Fruit fly (Drosophila melanogaster) whole organism, embryonic: ENCODE results near the gene rho-5.

Experiments
- CG12391 ChIP-seq: fragments of 200-800 bp; sonication (Bioruptor generic); optimal IDR thresholded peaks from 3 replicates; lab custom pipeline; 2018; ENCODE audit warnings: missing biosample characterization, mild to moderate bottlenecking, missing genetic modification characterization, moderate library complexity
- CG15514 ChIP-seq: fragments of 200-800 bp; sonication (Bioruptor generic); optimal IDR thresholded peaks from 3 replicates; lab custom pipeline; 2017; ENCODE audit warnings: missing biosample characterization, missing genetic modification characterization, mild to moderate bottlenecking, moderate library complexity, missing genetic modification reagents
- CG16813 ChIP-seq: fragments of 200-800 bp; sonication (Bioruptor generic); IDR thresholded peaks from 3 replicates; pipeline ENCODE4 v1.3.6; 2022; ENCODE audit warnings: missing biosample characterization, missing genetic modification characterization; ENCODE audit not compliant: partially characterized antibody
- CG17186 ChIP-seq: fragments of 200-800 bp; sonication (Bioruptor generic); optimal IDR thresholded peaks from 3 replicates; lab custom pipeline; 2017; ENCODE audit warnings: missing biosample characterization, missing genetic modification reagents, missing genetic modification characterization
- CG17912 ChIP-seq: fragments of 200-800 bp; sonication (Bioruptor generic); optimal IDR thresholded peaks from 2 replicates; lab custom pipeline; 2018; ENCODE audit warnings: missing biosample characterization, mild to moderate bottlenecking, missing genetic modification characterization
- CG18262 ChIP-seq: fragments of 200-800 bp; optimal IDR thresholded peaks from 3 replicates; lab custom pipeline; 2019; ENCODE audit warnings: missing biosample characterization, mild to moderate bottlenecking, missing genetic modification characterization, moderate library complexity
- CG30020 ChIP-seq: fragments of 200-800 bp; optimal IDR thresholded peaks from 2 replicates; lab custom pipeline; 2019; ENCODE audit warnings: missing biosample characterization, mild to moderate bottlenecking, missing genetic modification characterization, moderate library complexity
- CG30431 ChIP-seq: fragments of 200-800 bp; sonication (Bioruptor generic); optimal IDR thresholded peaks from 2 replicates; lab custom pipeline; 2017; ENCODE audit warnings: missing biosample characterization, missing genetic modification characterization
- CG31441 ChIP-seq: fragments of 200-800 bp; sonication (Bioruptor generic); IDR thresholded peaks from 2 replicates; pipeline ENCODE4 v1.3.6; 2022; ENCODE audit warnings: missing biosample characterization, missing genetic modification characterization
- CG34422 ChIP-seq: fragments of 200-800 bp; sonication (Bioruptor generic); IDR thresholded peaks from 3 replicates; pipeline ENCODE4 v1.3.6; 2022; ENCODE audit warnings: missing biosample characterization, missing genetic modification characterization
- CG4360 ChIP-seq: fragments of 200-800 bp; sonication (Bioruptor generic); IDR thresholded peaks from 2 replicates; pipeline ENCODE4 v1.3.6; 2022; ENCODE audit warnings: missing biosample characterization, missing genetic modification characterization
- CG6791 ChIP-seq: fragments of 200-800 bp; sonication (Bioruptor generic); IDR thresholded peaks from 3 replicates; pipeline ENCODE4 v1.3.6; 2022; ENCODE audit warnings: missing biosample characterization, missing genetic modification characterization; ENCODE audit not compliant: partially characterized antibody
- CG7372 ChIP-seq: fragments of 200-800 bp; sonication (Bioruptor generic); IDR thresholded peaks from 2 replicates; pipeline ENCODE4 v1.3.6; 2022; ENCODE audit warnings: missing biosample characterization, missing genetic modification characterization
- CG8290 ChIP-seq, 3 experiments: fragments of 200-800 bp; sonication (Bioruptor generic); optimal IDR thresholded peaks; 2 replicates each; lab custom pipeline; 2016 to 2019; ENCODE audit warnings: missing biosample characterization in 3 of 3, missing genetic modification characterization in 3 of 3, mild to moderate bottlenecking in 2 of 3, moderate library complexity in 1 of 3
- CG8359 ChIP-seq: fragments of 200-800 bp; sonication (Bioruptor generic); optimal IDR thresholded peaks from 2 replicates; lab custom pipeline; 2017; ENCODE audit warnings: missing biosample characterization, mild to moderate bottlenecking, missing genetic modification characterization, borderline replicate concordance
- CG9437 ChIP-seq: fragments of 200-800 bp; sonication (Bioruptor generic); optimal IDR thresholded peaks from 2 replicates; lab custom pipeline; 2018; ENCODE audit warnings: missing biosample characterization, mild to moderate bottlenecking, missing genetic modification characterization
- Doc3 ChIP-seq: fragments of 200-800 bp; sonication (Bioruptor generic); IDR thresholded peaks from 3 replicates; pipeline ENCODE4 v1.3.6; 2022; ENCODE audit warnings: missing biosample characterization, missing genetic modification characterization; ENCODE audit not compliant: partially characterized antibody
- Dp ChIP-seq: fragments of 200-800 bp; sonication (Bioruptor generic); optimal IDR thresholded peaks from 2 replicates; lab custom pipeline; 2018; ENCODE audit warnings: missing biosample characterization, mild to moderate bottlenecking, missing genetic modification characterization, moderate library complexity
- Dref ChIP-seq: fragments of 200-800 bp; sonication (Bioruptor generic); IDR thresholded peaks from 2 replicates; pipeline ENCODE4 v1.3.6; 2022; ENCODE audit warnings: missing biosample characterization, missing genetic modification characterization
- ERR ChIP-seq: fragments of 200-800 bp; sonication (Bioruptor generic); optimal IDR thresholded peaks from 2 replicates; lab custom pipeline; 2016; ENCODE audit warnings: missing biosample characterization, missing genetic modification characterization
- Elba2 ChIP-seq: fragments of 200-800 bp; sonication (Bioruptor generic); optimal IDR thresholded peaks from 3 replicates; lab custom pipeline; 2016; ENCODE audit warnings: missing biosample characterization, missing genetic modification characterization
- Gug ChIP-seq: fragments of 200-800 bp; sonication (Bioruptor generic); IDR thresholded peaks from 4 replicates; pipeline ENCODE4 v1.3.6; 2022; ENCODE audit warnings: missing biosample characterization, missing genetic modification characterization
- Lpt ChIP-seq: fragments of >200 bp; optimal IDR thresholded peaks from 2 replicates; lab custom pipeline; 2018; ENCODE audit warnings: missing biosample characterization, missing genetic modification characterization
- MESR4 ChIP-seq: fragments of 200-800 bp; sonication (Bioruptor generic); optimal IDR thresholded peaks from 2 replicates; lab custom pipeline; 2018; ENCODE audit warnings: missing biosample characterization, mild to moderate bottlenecking, missing genetic modification characterization, moderate library complexity
- Nf-YC ChIP-seq: fragments of 200-800 bp; optimal IDR thresholded peaks from 3 replicates; lab custom pipeline; 2019; ENCODE audit warnings: missing biosample characterization, mild to moderate bottlenecking, missing genetic modification characterization, moderate library complexity
- Oli ChIP-seq: fragments of 200-800 bp; sonication (Bioruptor generic); optimal IDR thresholded peaks from 2 replicates; lab custom pipeline; 2018; ENCODE audit warnings: missing biosample characterization, mild to moderate bottlenecking, missing genetic modification characterization, moderate library complexity
- Opbp ChIP-seq: fragments of 200-800 bp; sonication (Bioruptor generic); IDR thresholded peaks from 3 replicates; pipeline ENCODE4 v1.3.6; 2022; ENCODE audit warnings: missing biosample characterization, missing genetic modification characterization; ENCODE audit not compliant: partially characterized antibody
- Scr ChIP-seq: fragments of 200-800 bp; sonication (Bioruptor generic); IDR thresholded peaks from 2 replicates; pipeline ENCODE4 v1.3.6; 2022; ENCODE audit warnings: missing biosample characterization, missing genetic modification characterization; ENCODE audit not compliant: partially characterized antibody
- Sry-β ChIP-seq: fragments of 200-800 bp; sonication (Bioruptor generic); optimal IDR thresholded peaks from 2 replicates; lab custom pipeline; 2018; ENCODE audit warnings: missing biosample characterization, mild to moderate bottlenecking, missing genetic modification characterization, moderate library complexity
- Sry-δ ChIP-seq: fragments of 200-800 bp; sonication (Bioruptor generic); optimal IDR thresholded peaks from 2 replicates; lab custom pipeline; 2016; ENCODE audit warnings: missing biosample characterization, missing genetic modification characterization
- Taf1 ChIP-seq: fragments of 200-800 bp; sonication (Bioruptor generic); IDR thresholded peaks from 2 replicates; pipeline ENCODE4 v1.3.6; 2022; ENCODE audit warnings: missing biosample characterization, missing genetic modification characterization
- bab2 ChIP-seq: fragments of 200-800 bp; sonication (Bioruptor generic); optimal IDR thresholded peaks from 2 replicates; lab custom pipeline; 2016; ENCODE audit warnings: missing biosample characterization, missing genetic modification characterization
- bbx ChIP-seq: fragments of 200-800 bp; sonication (Bioruptor generic); IDR thresholded peaks from 2 replicates; pipeline ENCODE4 v1.3.6; 2022; ENCODE audit warnings: missing biosample characterization, missing genetic modification characterization; ENCODE audit not compliant: partially characterized antibody
- caup ChIP-seq: fragments of 200-800 bp; sonication (Bioruptor generic); optimal IDR thresholded peaks from 3 replicates; lab custom pipeline; 2017; ENCODE audit warnings: missing biosample characterization, mild to moderate bottlenecking, missing genetic modification characterization, moderate library complexity; ENCODE audit not compliant: severe bottlenecking
- chinmo ChIP-seq: fragments of 200-800 bp; sonication (Bioruptor generic); IDR thresholded peaks from 4 replicates; pipeline ENCODE4 v1.3.6; 2022; ENCODE audit warnings: missing biosample characterization, missing genetic modification characterization; ENCODE audit not compliant: partially characterized antibody
- dmrt11E ChIP-seq: fragments of 200-800 bp; sonication (Bioruptor generic); optimal IDR thresholded peaks from 3 replicates; lab custom pipeline; 2018; ENCODE audit warnings: missing biosample characterization, mild to moderate bottlenecking, missing genetic modification characterization, moderate library complexity
- exex ChIP-seq: fragments of 200-800 bp; sonication (Bioruptor generic); optimal IDR thresholded peaks from 4 replicates; lab custom pipeline; 2018; ENCODE audit warnings: missing biosample characterization, mild to moderate bottlenecking, missing genetic modification characterization, moderate library complexity
- gem ChIP-seq: fragments of 200-800 bp; sonication (Bioruptor generic); optimal IDR thresholded peaks from 2 replicates; lab custom pipeline; 2019; ENCODE audit warnings: missing biosample characterization, mild to moderate bottlenecking, missing genetic modification characterization, moderate library complexity
- gsb-n ChIP-seq: fragments of 200-800 bp; sonication (Bioruptor generic); optimal IDR thresholded peaks from 3 replicates; lab custom pipeline; 2018; ENCODE audit warnings: missing biosample characterization, mild to moderate bottlenecking, missing genetic modification characterization
- inv ChIP-seq: fragments of 200-800 bp; sonication (Bioruptor generic); IDR thresholded peaks from 2 replicates; pipeline ENCODE4 v1.3.6; 2022; ENCODE audit warnings: missing biosample characterization, missing genetic modification characterization; ENCODE audit not compliant: partially characterized antibody
- nom ChIP-seq: fragments of 200-800 bp; sonication (Bioruptor generic); optimal IDR thresholded peaks from 2 replicates; lab custom pipeline; 2017; ENCODE audit warnings: missing biosample characterization, missing genetic modification characterization, mild to moderate bottlenecking, moderate library complexity, missing genetic modification reagents
- pros ChIP-seq: fragments of 200-800 bp; sonication (Bioruptor generic); optimal IDR thresholded peaks from 3 replicates; lab custom pipeline; 2019; ENCODE audit warnings: missing biosample characterization, mild to moderate bottlenecking, missing genetic modification characterization, moderate library complexity
- pzg ChIP-seq: fragments of 200-800 bp; sonication (Bioruptor generic); optimal IDR thresholded peaks from 3 replicates; lab custom pipeline; 2018; ENCODE audit warnings: missing biosample characterization, mild to moderate bottlenecking, missing genetic modification characterization, moderate library complexity
- row ChIP-seq: fragments of 200-800 bp; sonication (Bioruptor generic); IDR thresholded peaks from 3 replicates; pipeline ENCODE4 v1.3.6; 2022; ENCODE audit warnings: missing biosample characterization, missing genetic modification characterization
- stwl ChIP-seq: fragments of 200-800 bp; sonication (Bioruptor generic); optimal IDR thresholded peaks from 3 replicates; lab custom pipeline; 2018; ENCODE audit warnings: missing biosample characterization, mild to moderate bottlenecking, missing genetic modification characterization, moderate library complexity

Gene rho-5

DNA sequence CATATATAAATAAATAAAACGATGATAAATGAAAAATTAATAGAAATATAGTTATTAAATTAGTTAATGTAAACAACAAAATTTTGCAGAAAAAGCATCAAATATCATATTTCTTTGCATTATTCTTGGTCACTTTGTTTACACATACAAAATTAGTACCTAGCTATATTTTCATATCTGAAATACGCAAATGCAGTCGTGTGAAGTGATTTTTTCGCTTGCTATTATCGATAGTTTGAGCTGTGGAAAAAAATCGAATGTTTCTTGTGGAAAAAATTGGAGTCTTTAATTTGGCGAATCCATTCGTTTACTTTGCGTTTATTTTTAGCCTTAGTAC lies 22.8 kb upstream of the rho-5 start, which contains the start of gene Cnot4 (continued):
- TF ChIP-seq CG17912, result no peak
- TF ChIP-seq CG16813 (GFP tag; lab: Robert Waterston, UW), result peak; percentile 46; the same call in 1 of the 3 replicates
- 0 out of 3 replicates have a peak, but pooled peaks have one; percentile 31 for TF ChIP-seq CG6791 (GFP tag; lab: Robert Waterston, UW)
- no peak for TF ChIP-seq Gug (GFP tag; lab: Robert Waterston, UW)
- no peak for TF ChIP-seq Lpt
- TF ChIP-seq gsb-n (tag; lab: Kevin White, UChicago), result peak; percentile 44
- TF ChIP-seq CG18262 (tag; lab: Kevin White, UChicago), result peak; percentile 30
- TF ChIP-seq CG9437, result peak; percentile 35
- peak; percentile 10 for TF ChIP-seq CG8290 (GFP tag; optimal IDR thresholded peaks at IDR 0.05; lab: Kevin White, UChicago)
- no peak for TF ChIP-seq CG8290 (tag; optimal IDR thresholded peaks at IDR 0.05; lab: Kevin White, UChicago)
- peak; percentile 36 for TF ChIP-seq dmrt11E (tag; lab: Kevin White, UChicago)
- no peak for TF ChIP-seq bab2 (GFP tag; lab: Kevin White, UChicago)
- peak; percentile 71 for TF ChIP-seq row (GFP tag; lab: Robert Waterston, UW)
- TF ChIP-seq CG4360 (GFP tag; lab: Robert Waterston, UW), result no peak
- 0 out of 2 replicates have a peak, but pooled peaks have one; percentile 30 for TF ChIP-seq inv (GFP tag; lab: Robert Waterston, UW)
- peak; percentile 89; the same call in 1 of the 2 replicates for TF ChIP-seq CG31441
- peak; percentile 38; the same call in 1 of the 3 replicates for TF ChIP-seq Doc3 (GFP tag; lab: Robert Waterston, UW)

DNA sequence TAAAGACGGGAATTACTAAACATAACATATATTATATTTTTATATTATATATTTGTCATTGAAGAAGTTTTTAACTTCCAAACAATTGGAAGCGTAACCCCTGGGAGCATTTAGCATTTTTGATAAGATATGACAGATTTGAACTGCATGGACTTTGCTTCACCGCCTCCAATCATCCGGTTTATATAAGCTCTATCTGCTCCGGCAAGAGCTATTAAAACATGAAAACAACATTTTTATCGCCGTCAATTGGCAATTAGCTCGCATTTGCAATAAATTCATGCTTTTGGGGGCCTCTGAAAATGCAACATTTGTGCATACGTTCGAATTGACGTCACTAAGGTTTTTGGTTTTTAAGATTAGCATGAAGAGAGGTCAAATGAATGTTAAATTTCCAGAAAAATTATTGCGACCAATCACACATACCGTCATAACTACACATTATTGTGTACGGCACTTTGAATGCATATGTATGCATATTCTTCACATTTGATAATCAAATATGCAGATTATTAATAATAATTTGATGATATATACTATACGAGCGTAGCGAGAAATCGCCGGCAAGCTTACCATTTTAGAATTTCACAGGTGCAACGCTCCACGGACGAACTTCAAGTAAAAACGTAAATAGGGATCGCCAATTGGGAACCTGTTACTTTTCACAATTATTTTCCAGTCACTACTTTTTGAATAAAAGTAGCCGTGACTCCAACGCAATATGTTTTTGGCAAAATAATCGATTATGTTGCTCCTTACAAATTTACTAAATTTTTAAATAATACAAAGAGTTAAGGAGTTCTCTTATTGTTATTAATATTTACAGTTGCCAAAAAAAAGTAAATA lies 22.2 kb upstream of the rho-5 start, which contains the start of gene Mdh1:
Gene Mdh1 (minus strand): TSS at position 691 of the 846 bp plus-strand sequence.
- no peak for TF ChIP-seq caup (GFP tag; lab: Kevin White, UChicago)
- TF ChIP-seq pzg, result peak; percentile 35
- TF ChIP-seq CG9437, result peak; percentile 63
- TF ChIP-seq CG30431 (GFP tag; lab: Kevin White, UChicago), result no peak
- TF ChIP-seq Sry-δ (GFP tag; lab: Kevin White, UChicago), result peak; percentile 53
- peak; percentile 53; the same call in 1 of the 3 replicates for TF ChIP-seq CG34422 (GFP tag; lab: Robert Waterston, UW)
- peak; percentile 34; the same call in 1 of the 2 replicates for TF ChIP-seq bbx (GFP tag; lab: Robert Waterston, UW)
- peak; percentile 58 for TF ChIP-seq Dref (GFP tag; lab: Robert Waterston, UW)
- TF ChIP-seq ERR (GFP tag; lab: Kevin White, UChicago), result peak; percentile 91
- no peak for TF ChIP-seq gem (tag; lab: Kevin White, UChicago)
- peak; percentile 92 for TF ChIP-seq Elba2 (GFP tag; lab: Kevin White, UChicago)
- TF ChIP-seq CG12391 (tag; lab: Kevin White, UChicago), result peak; percentile 40
- peak; percentile 29 for TF ChIP-seq Nf-YC
- no peak for TF ChIP-seq Taf1
- TF ChIP-seq CG17186 (GFP tag; lab: Kevin White, UChicago), result peak; percentile 35
- TF ChIP-seq CG30020 (tag; lab: Kevin White, UChicago), result no peak
- TF ChIP-seq Dp (GFP tag; lab: Kevin White, UChicago), result peak; percentile 1
- peak; percentile 52 for TF ChIP-seq nom
- no peak for TF ChIP-seq CG7372 (GFP tag; lab: Robert Waterston, UW)
- 0 out of 4 replicates have a peak, but pooled peaks have one; percentile 13 for TF ChIP-seq chinmo (GFP tag; lab: Robert Waterston, UW)
- no peak for TF ChIP-seq Sry-β (GFP tag; lab: Kevin White, UChicago)
- no peak for TF ChIP-seq pros
- 0 out of 2 replicates have a peak, but pooled peaks have one; percentile 35 for TF ChIP-seq Scr
- no peak for TF ChIP-seq CG8359 (GFP tag; lab: Kevin White, UChicago)
- TF ChIP-seq CG15514 (GFP tag; lab: Kevin White, UChicago), result peak; percentile 72
- peak; percentile 70 for TF ChIP-seq MESR4 (GFP tag; lab: Kevin White, UChicago)
- no peak for TF ChIP-seq Oli
- TF ChIP-seq stwl (tag; lab: Kevin White, UChicago), result peak; percentile 11
- TF ChIP-seq exex (tag; lab: Kevin White, UChicago), result peak; percentile 19
- TF ChIP-seq Opbp (GFP tag; lab: Robert Waterston, UW), result 0 out of 3 replicates have a peak, but pooled peaks have one; percentile 27
